Worm (Caenorhabditis elegans): Measurements from ENCODE around the gene fnip-2.

DNA sequence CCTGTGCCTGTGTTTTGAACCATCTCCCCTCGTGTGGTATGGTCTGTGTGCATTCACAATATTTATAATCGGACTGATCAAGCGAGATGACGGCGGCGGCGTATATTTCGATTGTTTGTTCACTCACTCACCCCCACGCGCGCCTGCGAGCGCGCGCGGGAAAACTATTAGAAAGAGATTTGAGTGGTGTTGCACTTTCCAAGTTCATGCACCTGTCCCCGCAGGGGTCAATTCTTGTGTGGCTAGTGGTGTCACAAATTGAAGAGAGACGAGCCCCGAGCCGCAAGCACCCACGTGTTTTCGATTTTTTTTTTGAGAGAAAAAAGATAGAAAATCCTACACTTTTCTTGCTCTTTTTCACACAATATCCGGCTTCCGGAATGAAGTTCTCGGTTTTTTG is 5.4 kb upstream of the fnip-2 start:
- TF ChIP-seq unc-39 (tag; optimal IDR thresholded peaks at IDR 0.05), result no peak
- no peak for TF ChIP-seq unc-62 (GFP tag; optimal IDR thresholded peaks at IDR 0.05)
- TF ChIP-seq ztf-11 (tag; optimal IDR thresholded peaks at IDR 0.05), result no peak
- TF ChIP-seq nhr-12 (tag; optimal IDR thresholded peaks at IDR 0.05), result no peak
- TF ChIP-seq lin-13 (tag; optimal IDR thresholded peaks at IDR 0.05), result no peak
- no peak for TF ChIP-seq nhr-76 (tag; optimal IDR thresholded peaks at IDR 0.05)
- no peak for TF ChIP-seq elt-1 (tag; optimal IDR thresholded peaks at IDR 0.05; ENCODE audit: borderline replicate concordance, insufficient read depth)
- TF ChIP-seq nhr-237 (tag; optimal IDR thresholded peaks at IDR 0.05), result no peak
- no peak for TF ChIP-seq lin-32 (GFP tag; optimal IDR thresholded peaks at IDR 0.05)
- TF ChIP-seq snpc-4 (tag; optimal IDR thresholded peaks at IDR 0.05), result no peak
- no peak for TF ChIP-seq lsy-2 (tag; optimal IDR thresholded peaks at IDR 0.05)

Data from whole organism, mixed stage, embryonic.